Worm (Caenorhabditis elegans): ENCODE results near the gene F56B3.2.

DNA sequence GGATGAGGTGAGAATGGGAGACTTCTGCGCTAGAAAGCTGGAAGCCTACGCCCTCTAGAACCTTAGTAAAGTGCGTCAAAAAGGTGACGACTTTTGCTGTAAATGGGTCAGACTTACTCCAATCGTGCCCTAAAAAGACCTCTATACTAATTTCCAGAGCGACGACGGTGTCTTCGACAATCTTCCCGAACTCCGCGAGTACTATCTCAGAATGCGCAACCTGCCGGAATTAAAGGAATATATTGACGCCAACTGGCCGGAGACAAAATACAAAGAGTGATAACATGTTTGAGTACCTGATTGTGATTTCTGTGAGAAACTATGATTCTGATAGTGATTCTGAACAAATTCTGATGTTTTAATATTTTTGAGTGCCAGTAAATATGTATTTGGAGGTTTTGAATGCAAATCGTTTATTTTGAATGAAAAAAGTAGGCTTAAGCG lies 6.3 kb downstream of the F56B3.2 start:
- no peak for TF ChIP-seq zag-1 (tag; optimal IDR thresholded peaks at IDR 0.05)
- no peak for TF ChIP-seq snpc-4 (tag; optimal IDR thresholded peaks at IDR 0.05)
- TF ChIP-seq mdl-1 (tag; optimal IDR thresholded peaks at IDR 0.05), result no peak
- TF ChIP-seq lsy-12 (tag; optimal IDR thresholded peaks at IDR 0.05), result no peak
- TF ChIP-seq egl-27 (tag; optimal IDR thresholded peaks at IDR 0.05), result no peak
- TF ChIP-seq nfya-1 (tag; optimal IDR thresholded peaks at IDR 0.05; ENCODE audit: insufficient read depth), result no peak
- no peak for TF ChIP-seq pqm-1 (tag; optimal IDR thresholded peaks at IDR 0.05)
- no peak for TF ChIP-seq fkh-10 (GFP tag; optimal IDR thresholded peaks at IDR 0.05)
- no peak for TF ChIP-seq lin-39 (tag; optimal IDR thresholded peaks at IDR 0.05)
- no peak for TF ChIP-seq nhr-237 (tag; optimal IDR thresholded peaks at IDR 0.05)

All from whole organism, L3 larva.